Worm (Caenorhabditis elegans) whole organism, L3 larva: ENCODE measurements around the gene F33G12.3.

Experiments
- ama-1 ChIP-seq: fragments of 150-350 bp; optimal IDR thresholded peaks from 2 replicates; lab custom pipeline; 2018
- ceh-28 ChIP-seq: fragments of 150-350 bp; optimal IDR thresholded peaks from 2 replicates; lab custom pipeline; 2014; ENCODE audit warnings: missing biosample characterization, missing genetic modification reagents, missing genetic modification characterization
- fos-1 ChIP-seq: fragments of 150-350 bp; optimal IDR thresholded peaks from 2 replicates; lab custom pipeline; 2014; ENCODE audit warnings: missing biosample characterization, missing genetic modification characterization
- nhr-77 ChIP-seq: fragments of 150-350 bp; optimal IDR thresholded peaks from 2 replicates; lab custom pipeline; 2014; ENCODE audit warnings: missing biosample characterization, missing genetic modification characterization
- pqm-1 ChIP-seq: fragments of 150-350 bp; optimal IDR thresholded peaks from 2 replicates; lab custom pipeline; 2017; ENCODE audit warnings: missing biosample characterization, missing genetic modification characterization, inconsistent platforms

DNA sequence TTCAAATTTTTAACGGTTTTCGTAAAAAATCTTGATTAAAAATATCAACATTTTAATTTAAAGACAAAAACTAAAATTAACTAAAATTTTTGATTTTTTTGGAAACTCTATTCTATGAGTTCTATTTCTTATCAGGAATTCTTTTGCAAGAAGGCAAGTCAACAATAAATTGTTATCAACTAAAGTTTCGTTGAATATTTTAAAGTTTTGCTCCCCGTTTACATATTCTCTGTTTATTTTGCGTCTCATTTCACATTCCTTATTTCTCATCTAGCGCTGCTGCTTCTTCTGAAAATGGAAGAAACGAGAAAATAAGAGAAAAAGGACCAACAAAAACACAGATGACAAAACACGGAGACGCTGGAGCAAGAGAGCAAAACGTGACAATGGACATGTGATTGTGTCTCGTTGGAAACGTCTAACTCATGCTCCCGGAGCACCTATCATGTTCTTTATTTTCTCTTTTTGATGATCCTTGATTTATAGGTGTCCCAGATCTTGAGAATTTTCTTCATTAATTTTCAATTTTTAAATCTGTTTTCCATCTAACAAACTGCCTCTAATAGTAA, 13.2 kb downstream of the F33G12.3 start:
- TF ChIP-seq fos-1 (tag; lab: Kevin White, UChicago) (no peak), nhr-77 (tag; lab: Kevin White, UChicago) (no peak), ceh-28 (tag; lab: Kevin White, UChicago) (no peak), ama-1 (lab: Kevin White, UChicago) (no peak), pqm-1 (tag; lab: Kevin White, UChicago) (no peak)
